Fruit fly (Drosophila melanogaster): Measurements from ENCODE around the gene CG8260.

- TF ChIP-seq fru (GFP tag; optimal IDR thresholded peaks at IDR 0.05) = no peak
- TF ChIP-seq rgr (GFP tag; optimal IDR thresholded peaks at IDR 0.05) = no peak
- no peak for TF ChIP-seq GATAd (GFP tag; optimal IDR thresholded peaks at IDR 0.05)
Observed at dm6 chrX:15748945-15749344, 7.2 kb upstream of the CG8260 start, which contains the start of gene Mvd.

Data from whole organism, wandering third instar larva.